Worm (Caenorhabditis elegans) whole organism, L1 larva: Measurements from ENCODE around the gene F26D2.16.

Experiments used
- Y116A8C.19 ChIP-seq: sonication (generic microtip); optimal IDR thresholded peaks from 2 replicates; lab custom pipeline; 2016; ENCODE audit warnings: missing compliant biosample characterization, missing genetic modification characterization, borderline replicate concordance
- alr-1 ChIP-seq: fragments of 200-800 bp; sonication (Bioruptor generic); optimal IDR thresholded peaks from 2 replicates; lab custom pipeline; 2018; ENCODE audit warnings: borderline replicate concordance, mild to moderate bottlenecking, missing genetic modification characterization, missing compliant biosample characterization
- ama-1 ChIP-seq: fragments of 150-350 bp; optimal IDR thresholded peaks from 2 replicates; lab custom pipeline; 2014
- blmp-1 ChIP-seq: fragments of 150-350 bp; optimal IDR thresholded peaks from 2 replicates; lab custom pipeline; 2014; ENCODE audit warnings: missing biosample characterization, missing genetic modification characterization
- ceh-8 ChIP-seq: fragments of 200-800 bp; sonication (Bioruptor generic); optimal IDR thresholded peaks from 2 replicates; lab custom pipeline; 2018; ENCODE audit warnings: mild to moderate bottlenecking, missing genetic modification characterization, moderate library complexity, missing compliant biosample characterization
- ceh-90 ChIP-seq: sonication (generic microtip); optimal IDR thresholded peaks from 2 replicates; lab custom pipeline; 2016; ENCODE audit warnings: missing genetic modification characterization, missing compliant biosample characterization
- ces-1 ChIP-seq: fragments of 150-350 bp; optimal IDR thresholded peaks from 2 replicates; lab custom pipeline; 2014; ENCODE audit warnings: missing biosample characterization, missing genetic modification reagents, missing genetic modification characterization
- egl-13 ChIP-seq: sonication (generic microtip); optimal IDR thresholded peaks from 2 replicates; lab custom pipeline; 2016; ENCODE audit warnings: missing genotype, missing genetic modification reagents, missing genetic modification characterization, missing compliant biosample characterization
- egl-27 ChIP-seq, 2 experiments: fragments of 150-350 bp in 1 of 2; sonication (generic microtip); optimal IDR thresholded peaks; 3 replicates each; lab custom pipeline; 2017 to 2018; ENCODE audit warnings: missing biosample characterization in 2 of 2, missing genetic modification characterization in 2 of 2, missing genetic modification reagents in 2 of 2
- ets-5 ChIP-seq: fragments of 200-800 bp; sonication (Bioruptor generic); IDR thresholded peaks from 2 replicates; pipeline ENCODE4 v1.3.6; 2022; ENCODE audit warnings: missing genetic modification characterization, missing compliant biosample characterization
- fkh-10 ChIP-seq: sonication (generic microtip); optimal IDR thresholded peaks from 2 replicates; lab custom pipeline; 2017; ENCODE audit warnings: missing biosample characterization, missing genetic modification reagents, missing genetic modification characterization
- fkh-8 ChIP-seq: sonication (generic microtip); optimal IDR thresholded peaks from 2 replicates; lab custom pipeline; 2016; ENCODE audit warnings: mild to moderate bottlenecking, missing genetic modification characterization, missing compliant biosample characterization
- fos-1 ChIP-seq: fragments of 150-350 bp; optimal IDR thresholded peaks from 2 replicates; lab custom pipeline; 2014; ENCODE audit warnings: missing biosample characterization, missing genetic modification characterization
- hpl-2 ChIP-seq: fragments of 150-350 bp; optimal IDR thresholded peaks from 2 replicates; lab custom pipeline; 2014; ENCODE audit warnings: missing biosample characterization, missing genetic modification reagents, missing genetic modification characterization
- irx-1 ChIP-seq: sonication (generic microtip); optimal IDR thresholded peaks from 2 replicates; lab custom pipeline; 2016; ENCODE audit warnings: missing genetic modification characterization, missing compliant biosample characterization
- isw-1 ChIP-seq: fragments of 200-800 bp; sonication (Bioruptor generic); IDR thresholded peaks from 2 replicates; pipeline ENCODE4 v1.3.6; 2022; ENCODE audit warnings: missing genetic modification characterization, missing compliant biosample characterization
- jun-1 ChIP-seq: fragments of 150-350 bp; optimal IDR thresholded peaks from 2 replicates; lab custom pipeline; 2014; ENCODE audit warnings: missing biosample characterization, missing genetic modification reagents, missing genetic modification characterization
- lin-13 ChIP-seq: fragments of 150-350 bp; optimal IDR thresholded peaks from 2 replicates; lab custom pipeline; 2014; ENCODE audit warnings: missing biosample characterization, missing genetic modification reagents, missing genetic modification characterization
- lin-15B ChIP-seq: fragments of 150-350 bp; sonication (generic microtip); optimal IDR thresholded peaks from 3 replicates; lab custom pipeline; 2014; ENCODE audit warnings: missing biosample characterization, missing genetic modification characterization
- lin-35 ChIP-seq, 2 experiments: fragments of 150-350 bp; optimal IDR thresholded peaks; 2 replicates each; lab custom pipeline; 2014; ENCODE audit warnings: missing biosample characterization in 2 of 2, missing genetic modification characterization in 2 of 2, missing genetic modification reagents in 2 of 2
- lir-3 ChIP-seq: sonication (generic microtip); optimal IDR thresholded peaks from 2 replicates; lab custom pipeline; 2016; ENCODE audit warnings: mild to moderate bottlenecking, missing genetic modification characterization, moderate library complexity, missing compliant biosample characterization; ENCODE audit not compliant: poor library complexity
- lsy-2 ChIP-seq, 2 experiments: fragments of 150-350 bp; optimal IDR thresholded peaks; 2 replicates each; lab custom pipeline; 2014; ENCODE audit warnings: missing biosample characterization in 2 of 2, missing genetic modification characterization in 2 of 2
- mdl-1 ChIP-seq, 2 experiments: fragments of 150-350 bp; optimal IDR thresholded peaks; 2 replicates each; lab custom pipeline; 2014 to 2017; ENCODE audit warnings: missing biosample characterization in 2 of 2, missing genetic modification characterization in 2 of 2, inconsistent platforms in 1 of 2
- nhr-11 ChIP-seq: fragments of 150-350 bp; optimal IDR thresholded peaks from 2 replicates; lab custom pipeline; 2014; ENCODE audit warnings: missing biosample characterization, missing genetic modification characterization
- nhr-12 ChIP-seq: sonication (generic microtip); optimal IDR thresholded peaks from 2 replicates; lab custom pipeline; 2017; ENCODE audit warnings: missing biosample characterization, missing genetic modification characterization
- nhr-20 ChIP-seq: sonication (generic microtip); optimal IDR thresholded peaks from 2 replicates; lab custom pipeline; 2016; ENCODE audit warnings: mild to moderate bottlenecking, missing genetic modification characterization, missing compliant biosample characterization
- nhr-28 ChIP-seq: fragments of 150-350 bp; optimal IDR thresholded peaks from 2 replicates; lab custom pipeline; 2014; ENCODE audit warnings: missing biosample characterization, missing genetic modification characterization
- nhr-47 ChIP-seq: sonication (generic microtip); optimal IDR thresholded peaks from 2 replicates; lab custom pipeline; 2016; ENCODE audit warnings: mild to moderate bottlenecking, missing genetic modification characterization, moderate library complexity, missing compliant biosample characterization
- nhr-76 ChIP-seq: sonication (generic microtip); optimal IDR thresholded peaks from 2 replicates; lab custom pipeline; 2017; ENCODE audit warnings: missing biosample characterization, missing genetic modification characterization
- pag-3 ChIP-seq: sonication (generic microtip); optimal IDR thresholded peaks from 2 replicates; lab custom pipeline; 2017; ENCODE audit warnings: missing genetic modification characterization, mild to moderate bottlenecking, missing compliant biosample characterization, antibody characterized with exemption, borderline replicate concordance; ENCODE audit not compliant: insufficient read depth
- rnt-1 ChIP-seq: sonication (generic microtip); optimal IDR thresholded peaks from 2 replicates; lab custom pipeline; 2016; ENCODE audit warnings: mild to moderate bottlenecking, missing genetic modification characterization, moderate library complexity, missing compliant biosample characterization
- snpc-4 ChIP-seq: fragments of 150-350 bp; optimal IDR thresholded peaks from 2 replicates; lab custom pipeline; 2014; ENCODE audit warnings: missing biosample characterization, missing genetic modification characterization
- snu-23 ChIP-seq: sonication (generic microtip); optimal IDR thresholded peaks from 2 replicates; lab custom pipeline; 2016; ENCODE audit warnings: missing genetic modification characterization, missing compliant biosample characterization
- sup-37 ChIP-seq: fragments of 200-800 bp; sonication (Bioruptor generic); optimal IDR thresholded peaks from 2 replicates; lab custom pipeline; 2018; ENCODE audit warnings: mild to moderate bottlenecking, missing genetic modification characterization, missing compliant biosample characterization
- unc-62 ChIP-seq: fragments of 150-350 bp; optimal IDR thresholded peaks from 2 replicates; lab custom pipeline; 2014; ENCODE audit warnings: missing biosample characterization, missing genetic modification reagents, missing genetic modification characterization
- zag-1 ChIP-seq: fragments of 150-350 bp; optimal IDR thresholded peaks from 2 replicates; lab custom pipeline; 2014; ENCODE audit warnings: missing biosample characterization, missing genetic modification characterization

The F26D2.16 gene

DNA sequence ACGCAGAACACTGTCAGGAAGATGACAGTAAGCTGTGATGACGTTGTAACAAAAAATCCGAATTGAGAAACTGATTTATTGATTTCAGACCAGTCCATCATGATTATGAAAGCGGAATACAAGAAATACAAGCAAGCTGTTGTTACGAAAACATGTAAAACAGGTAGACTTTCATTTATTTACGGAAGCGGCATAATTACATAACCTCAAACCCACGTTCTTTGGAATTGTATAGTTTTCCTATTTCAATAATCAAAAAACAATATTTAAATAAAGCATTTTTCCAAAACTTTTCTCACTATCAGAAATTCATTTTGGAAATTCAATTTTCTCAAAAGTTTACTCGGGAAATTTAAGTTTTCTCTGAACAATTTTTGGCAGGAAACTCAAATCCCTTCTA is 39.0 kb upstream of the F26D2.16 start, which contains the start of gene str-15:
Gene str-15, minus strand, starts transcription at position 101 of the 400 bp plus-strand sequence.
- no peak for TF ChIP-seq alr-1
- no peak for TF ChIP-seq nhr-28
- TF ChIP-seq blmp-1 (tag; lab: Kevin White, UChicago), result no peak
- TF ChIP-seq sup-37 (GFP tag; lab: Kevin White, UChicago), result no peak
- no peak for TF ChIP-seq hpl-2 (GFP tag; lab: Kevin White, UChicago)
- TF ChIP-seq snpc-4, result no peak
- no peak for TF ChIP-seq snu-23 (GFP tag; lab: Kevin White, UChicago)
- TF ChIP-seq zag-1 (tag; lab: Kevin White, UChicago), result no peak
- no peak for TF ChIP-seq lsy-2 (tag; optimal IDR thresholded peaks at IDR 0.05; lab: Kevin White, UChicago)
- no peak for TF ChIP-seq nhr-11 (tag; lab: Kevin White, UChicago)
- no peak for TF ChIP-seq ceh-8 (GFP tag; lab: Kevin White, UChicago)
- TF ChIP-seq fkh-10 (GFP tag; lab: Kevin White, UChicago), result no peak
- no peak for TF ChIP-seq ama-1 (lab: Kevin White, UChicago)
- no peak for TF ChIP-seq nhr-76 (tag; lab: Kevin White, UChicago)

ce11 chrV:16455065-16455464 is 35.4 kb upstream of the F26D2.16 start, which contains the start of gene str-14:
TSS of gene str-14 (minus strand) at chrV:16455165.
- TF ChIP-seq pag-3 (tag; lab: Kevin White, UChicago) (no peak), rnt-1 (no peak)

- TF ChIP-seq blmp-1 (tag; lab: Kevin White, UChicago) (no peak), nhr-47 (tag; lab: Kevin White, UChicago) (no peak), lin-35 (GFP tag; optimal IDR thresholded peaks at IDR 0.05; lab: Kevin White, UChicago) (no peak)
These were observed 28.1 kb upstream of the F26D2.16 start, which contains the start of gene T08G3.13 for ce11 chrV:16447735-16448134. TSS of gene T08G3.13 (plus strand) at chrV:16448035.

DNA sequence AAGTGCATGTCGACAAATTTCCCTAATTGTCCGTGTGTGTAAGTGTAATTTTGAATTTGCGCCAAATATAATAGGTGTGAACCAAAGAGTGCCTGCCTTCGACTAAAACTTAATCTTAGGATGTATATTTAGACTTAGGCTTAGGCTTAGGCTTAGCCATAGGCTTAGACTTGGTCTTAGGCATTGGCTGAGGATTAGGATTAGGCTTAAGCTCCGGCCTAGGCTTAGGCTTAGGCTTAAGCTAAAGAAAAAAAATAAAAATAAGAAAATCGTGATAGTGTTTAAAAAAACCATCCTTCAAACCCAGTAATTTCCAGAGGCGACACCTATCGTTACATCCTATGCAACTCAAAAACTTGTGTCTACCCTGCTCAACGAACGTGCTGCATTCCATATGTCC is 26.5 kb upstream of the F26D2.16 start:
- TF ChIP-seq jun-1 (tag; lab: Kevin White, UChicago), result no peak
- no peak for TF ChIP-seq egl-13 (tag; lab: Kevin White, UChicago)
- no peak for TF ChIP-seq isw-1 (GFP tag; lab: Robert Waterston, UW)
- TF ChIP-seq nhr-20, result no peak
- no peak for TF ChIP-seq lin-13
- TF ChIP-seq mdl-1 (tag; optimal IDR thresholded peaks at IDR 0.05; lab: Kevin White, UChicago), result no peak
- no peak for TF ChIP-seq ceh-90 (tag; lab: Kevin White, UChicago)
- no peak for TF ChIP-seq lir-3 (tag; lab: Kevin White, UChicago)
- TF ChIP-seq lin-15B (tag; lab: Kevin White, UChicago), result no peak
- no peak for TF ChIP-seq fos-1 (tag; lab: Kevin White, UChicago)
- no peak for TF ChIP-seq snu-23 (GFP tag; lab: Kevin White, UChicago)

- TF ChIP-seq snpc-4 (no peak), lsy-2 (tag; optimal IDR thresholded peaks at IDR 0.05; lab: Kevin White, UChicago) (no peak), Y116A8C.19 (tag; lab: Kevin White, UChicago) (no peak), unc-62 (GFP tag; lab: Kevin White, UChicago) (no peak), irx-1 (tag; lab: Kevin White, UChicago) (no peak), egl-27 (tag; optimal IDR thresholded peaks at IDR 0.05; lab: Kevin White, UChicago) (no peak), nhr-76 (tag; lab: Kevin White, UChicago) (no peak), sup-37 (GFP tag; lab: Kevin White, UChicago) (no peak), ets-5 (no peak), nhr-47 (tag; lab: Kevin White, UChicago) (no peak), fkh-8 (no peak), nhr-12 (tag; lab: Kevin White, UChicago) (no peak), ces-1 (GFP tag; lab: Kevin White, UChicago) (no peak)
These were observed 26.0 kb upstream of the F26D2.16 start, which contains the start of gene T08G3.6 for ce11 chrV:16445676-16446075. TSS of gene T08G3.6 (plus strand) at chrV:16445976.
